Fruit fly (Drosophila melanogaster) whole organism, embryonic: ENCODE data around the gene CG12592.

Source experiments
- CG12155 ChIP-seq: fragments of 200-800 bp; sonication (Bioruptor generic); optimal IDR thresholded peaks from 3 replicates; lab custom pipeline; 2016; ENCODE audit warnings: missing biosample characterization, missing genetic modification characterization
- CG14965 ChIP-seq: fragments of 200-800 bp; sonication (Bioruptor generic); optimal IDR thresholded peaks from 2 replicates; lab custom pipeline; 2016; ENCODE audit warnings: missing biosample characterization, missing genetic modification characterization, borderline replicate concordance
- CG17802 ChIP-seq: fragments of 200-800 bp; sonication (Bioruptor generic); optimal IDR thresholded peaks from 2 replicates; lab custom pipeline; 2018; ENCODE audit warnings: missing biosample characterization, mild to moderate bottlenecking, missing genetic modification characterization, moderate library complexity
- CG1792 ChIP-seq: fragments of 200-800 bp; sonication (Bioruptor generic); optimal IDR thresholded peaks from 2 replicates; lab custom pipeline; 2016; ENCODE audit warnings: missing biosample characterization, missing genetic modification characterization
- CG18476 ChIP-seq: fragments of 200-800 bp; sonication (Bioruptor generic); optimal IDR thresholded peaks from 2 replicates; lab custom pipeline; 2016; ENCODE audit warnings: missing biosample characterization, mild to moderate bottlenecking, missing genetic modification characterization
- CG2116 ChIP-seq: fragments of 200-800 bp; sonication (Bioruptor generic); optimal IDR thresholded peaks from 3 replicates; lab custom pipeline; 2018; ENCODE audit warnings: missing biosample characterization, mild to moderate bottlenecking, missing genetic modification characterization
- CG2129 ChIP-seq: fragments of 200-800 bp; sonication (Bioruptor generic); IDR thresholded peaks from 2 replicates; pipeline ENCODE4 v1.3.6; 2022; ENCODE audit warnings: missing biosample characterization, missing genetic modification characterization; ENCODE audit not compliant: partially characterized antibody
- CG30020 ChIP-seq: fragments of 200-800 bp; optimal IDR thresholded peaks from 2 replicates; lab custom pipeline; 2019; ENCODE audit warnings: missing biosample characterization, mild to moderate bottlenecking, missing genetic modification characterization, moderate library complexity
- CG32532 ChIP-seq: fragments of 200-800 bp; sonication (Bioruptor generic); IDR thresholded peaks from 2 replicates; pipeline ENCODE4 v1.3.6; 2022; ENCODE audit warnings: missing biosample characterization, missing genetic modification characterization
- CG4424 ChIP-seq: fragments of 200-800 bp; sonication (Bioruptor generic); optimal IDR thresholded peaks from 3 replicates; lab custom pipeline; 2016; ENCODE audit warnings: missing biosample characterization, missing genetic modification characterization
- CG7357 ChIP-seq: fragments of 200-800 bp; sonication (Bioruptor generic); IDR thresholded peaks from 3 replicates; pipeline ENCODE4 v1.3.6; 2022; ENCODE audit warnings: missing biosample characterization, missing genetic modification characterization
- CG7556 ChIP-seq: fragments of 200-800 bp; sonication (Bioruptor generic); optimal IDR thresholded peaks from 2 replicates; lab custom pipeline; 2017; ENCODE audit warnings: missing biosample characterization, mild to moderate bottlenecking, missing genetic modification characterization
- CG7745 ChIP-seq: fragments of 200-800 bp; sonication (Bioruptor generic); optimal IDR thresholded peaks from 2 replicates; lab custom pipeline; 2018; ENCODE audit warnings: missing biosample characterization, mild to moderate bottlenecking, missing genetic modification characterization, moderate library complexity
- CG7786 ChIP-seq: fragments of 200-800 bp; sonication (Bioruptor generic); optimal IDR thresholded peaks from 2 replicates; lab custom pipeline; 2016; ENCODE audit warnings: missing biosample characterization, missing genetic modification characterization
- CG8281 ChIP-seq: fragments of 200-800 bp; sonication (Bioruptor generic); optimal IDR thresholded peaks from 2 replicates; lab custom pipeline; 2018; ENCODE audit warnings: missing biosample characterization, mild to moderate bottlenecking, missing genetic modification characterization, moderate library complexity
- Chrac-16 ChIP-seq: fragments of 200-800 bp; sonication (Bioruptor generic); optimal IDR thresholded peaks from 3 replicates; lab custom pipeline; 2016; ENCODE audit warnings: missing biosample characterization, missing genetic modification characterization
- D ChIP-seq, 2 experiments: fragments of 200-800 bp in 1 of 2; fragments of >200 bp in 1 of 2; sonication (Bioruptor generic) in 1 of 2; optimal IDR thresholded peaks; 2 replicates in 1 of 2; 3 replicates in 1 of 2; lab custom pipeline; 2017; ENCODE audit warnings: mild to moderate bottlenecking in 1 of 2, missing biosample characterization in 1 of 2, missing genetic modification characterization in 1 of 2, missing genetic modification reagents in 1 of 2
- Dip3 ChIP-seq: fragments of 200-800 bp; sonication (Bioruptor generic); optimal IDR thresholded peaks from 3 replicates; lab custom pipeline; 2016; ENCODE audit warnings: missing biosample characterization, missing genetic modification characterization
- Dp ChIP-seq: fragments of 200-800 bp; sonication (Bioruptor generic); optimal IDR thresholded peaks from 2 replicates; lab custom pipeline; 2018; ENCODE audit warnings: missing biosample characterization, mild to moderate bottlenecking, missing genetic modification characterization, moderate library complexity
- Hsf ChIP-seq: fragments of 200-800 bp; sonication (Bioruptor generic); optimal IDR thresholded peaks from 3 replicates; lab custom pipeline; 2016; ENCODE audit warnings: missing biosample characterization, missing genetic modification characterization
- Myb ChIP-seq: fragments of 200-800 bp; sonication (Bioruptor generic); optimal IDR thresholded peaks from 2 replicates; lab custom pipeline; 2016; ENCODE audit warnings: missing biosample characterization, missing genetic modification characterization
- Ptx1 ChIP-seq: fragments of 200-800 bp; sonication (Bioruptor generic); IDR thresholded peaks from 2 replicates; pipeline ENCODE4 v1.3.6; 2022; ENCODE audit warnings: missing biosample characterization, missing genetic modification characterization
- Rfx ChIP-seq: fragments of 200-800 bp; sonication (Bioruptor generic); IDR thresholded peaks from 2 replicates; pipeline ENCODE4 v1.3.6; 2022; ENCODE audit warnings: missing biosample characterization, missing genetic modification characterization
- Stat92E ChIP-seq, 3 experiments: fragments of >200 bp in 2 of 3; fragments of 200-800 bp in 1 of 3; sonication (Bioruptor generic) in 1 of 3; optimal IDR thresholded peaks; 2 replicates each; lab custom pipeline; 2017 to 2019; ENCODE audit warnings: missing biosample characterization in 3 of 3, missing genetic modification characterization in 3 of 3, mild to moderate bottlenecking in 1 of 3, moderate library complexity in 1 of 3
- YL-1 ChIP-seq: fragments of 200-800 bp; sonication (Bioruptor generic); optimal IDR thresholded peaks from 3 replicates; lab custom pipeline; 2017; ENCODE audit warnings: missing biosample characterization, mild to moderate bottlenecking, missing genetic modification characterization
- crc ChIP-seq: fragments of 200-800 bp; sonication (Bioruptor generic); optimal IDR thresholded peaks from 2 replicates; lab custom pipeline; 2016; ENCODE audit warnings: missing biosample characterization, missing genetic modification characterization
- gfzf ChIP-seq: fragments of 200-800 bp; sonication (Bioruptor generic); optimal IDR thresholded peaks from 2 replicates; lab custom pipeline; 2016; ENCODE audit warnings: missing biosample characterization, mild to moderate bottlenecking, missing genetic modification characterization, moderate library complexity
- ken ChIP-seq: fragments of 200-800 bp; sonication (Bioruptor generic); IDR thresholded peaks from 3 replicates; pipeline ENCODE4 v1.3.6; 2022; ENCODE audit warnings: missing biosample characterization, missing genetic modification characterization
- lmd ChIP-seq: fragments of 200-800 bp; sonication (Bioruptor generic); IDR thresholded peaks from 2 replicates; pipeline ENCODE4 v1.3.6; 2022; ENCODE audit warnings: missing biosample characterization, missing genetic modification characterization
- luna ChIP-seq: fragments of 200-800 bp; sonication (Bioruptor generic); optimal IDR thresholded peaks from 2 replicates; lab custom pipeline; 2016; ENCODE audit warnings: missing biosample characterization, missing genetic modification characterization
- maf-S ChIP-seq: fragments of 200-800 bp; sonication (Bioruptor generic); optimal IDR thresholded peaks from 2 replicates; lab custom pipeline; 2016; ENCODE audit warnings: missing biosample characterization, missing genetic modification characterization
- mam ChIP-seq: fragments of 200-800 bp; sonication (Bioruptor generic); optimal IDR thresholded peaks from 3 replicates; lab custom pipeline; 2016; ENCODE audit warnings: missing biosample characterization, missing genetic modification characterization
- mld ChIP-seq: fragments of 200-800 bp; sonication (Bioruptor generic); IDR thresholded peaks from 3 replicates; pipeline ENCODE4 v1.3.6; 2022; ENCODE audit warnings: missing biosample characterization, missing genetic modification characterization; ENCODE audit not compliant: partially characterized antibody
- nerfin-2 ChIP-seq: fragments of 200-800 bp; sonication (Bioruptor generic); IDR thresholded peaks from 2 replicates; pipeline ENCODE4 v1.3.6; 2022; ENCODE audit warnings: missing biosample characterization, missing genetic modification characterization; ENCODE audit not compliant: partially characterized antibody
- peb ChIP-seq: fragments of 200-800 bp; sonication (Bioruptor generic); IDR thresholded peaks from 2 replicates; pipeline ENCODE4 v1.3.6; 2022; ENCODE audit warnings: missing biosample characterization, missing genetic modification characterization
- pros ChIP-seq: fragments of 200-800 bp; sonication (Bioruptor generic); optimal IDR thresholded peaks from 3 replicates; lab custom pipeline; 2019; ENCODE audit warnings: missing biosample characterization, mild to moderate bottlenecking, missing genetic modification characterization, moderate library complexity
- sima ChIP-seq: fragments of 200-800 bp; sonication (Bioruptor generic); optimal IDR thresholded peaks from 2 replicates; lab custom pipeline; 2016; ENCODE audit warnings: missing biosample characterization, missing genetic modification characterization
- stwl ChIP-seq: fragments of 200-800 bp; sonication (Bioruptor generic); optimal IDR thresholded peaks from 3 replicates; lab custom pipeline; 2018; ENCODE audit warnings: missing biosample characterization, mild to moderate bottlenecking, missing genetic modification characterization, moderate library complexity
- tna ChIP-seq: fragments of 200-800 bp; sonication (Bioruptor generic); IDR thresholded peaks from 2 replicates; pipeline ENCODE4 v1.3.6; 2022; ENCODE audit warnings: missing biosample characterization, missing genetic modification characterization; ENCODE audit not compliant: partially characterized antibody
- ttk ChIP-seq: fragments of 200-800 bp; sonication (Bioruptor generic); IDR thresholded peaks from 2 replicates; pipeline ENCODE4 v2.1.2; 2022; ENCODE audit warnings: missing biosample characterization, missing genetic modification characterization
- tx ChIP-seq: fragments of 200-800 bp; sonication (Bioruptor generic); optimal IDR thresholded peaks from 2 replicates; lab custom pipeline; 2016; ENCODE audit warnings: missing biosample characterization, missing genetic modification characterization
- unc-4 ChIP-seq: fragments of 200-800 bp; sonication (Bioruptor generic); IDR thresholded peaks from 2 replicates; pipeline ENCODE4 v1.3.6; 2022; ENCODE audit warnings: missing biosample characterization, missing genetic modification characterization; ENCODE audit not compliant: partially characterized antibody
- zen2 ChIP-seq: fragments of 200-800 bp; sonication (Bioruptor generic); IDR thresholded peaks from 3 replicates; pipeline ENCODE4 v1.3.6; 2022; ENCODE audit warnings: missing biosample characterization, missing genetic modification characterization; ENCODE audit not compliant: partially characterized antibody
- zfh1 ChIP-seq: fragments of 200-800 bp; sonication (Bioruptor generic); IDR thresholded peaks from 3 replicates; pipeline ENCODE4 v1.3.6; 2022; ENCODE audit warnings: missing biosample characterization, missing genetic modification characterization

CG12592 gene

DNA sequence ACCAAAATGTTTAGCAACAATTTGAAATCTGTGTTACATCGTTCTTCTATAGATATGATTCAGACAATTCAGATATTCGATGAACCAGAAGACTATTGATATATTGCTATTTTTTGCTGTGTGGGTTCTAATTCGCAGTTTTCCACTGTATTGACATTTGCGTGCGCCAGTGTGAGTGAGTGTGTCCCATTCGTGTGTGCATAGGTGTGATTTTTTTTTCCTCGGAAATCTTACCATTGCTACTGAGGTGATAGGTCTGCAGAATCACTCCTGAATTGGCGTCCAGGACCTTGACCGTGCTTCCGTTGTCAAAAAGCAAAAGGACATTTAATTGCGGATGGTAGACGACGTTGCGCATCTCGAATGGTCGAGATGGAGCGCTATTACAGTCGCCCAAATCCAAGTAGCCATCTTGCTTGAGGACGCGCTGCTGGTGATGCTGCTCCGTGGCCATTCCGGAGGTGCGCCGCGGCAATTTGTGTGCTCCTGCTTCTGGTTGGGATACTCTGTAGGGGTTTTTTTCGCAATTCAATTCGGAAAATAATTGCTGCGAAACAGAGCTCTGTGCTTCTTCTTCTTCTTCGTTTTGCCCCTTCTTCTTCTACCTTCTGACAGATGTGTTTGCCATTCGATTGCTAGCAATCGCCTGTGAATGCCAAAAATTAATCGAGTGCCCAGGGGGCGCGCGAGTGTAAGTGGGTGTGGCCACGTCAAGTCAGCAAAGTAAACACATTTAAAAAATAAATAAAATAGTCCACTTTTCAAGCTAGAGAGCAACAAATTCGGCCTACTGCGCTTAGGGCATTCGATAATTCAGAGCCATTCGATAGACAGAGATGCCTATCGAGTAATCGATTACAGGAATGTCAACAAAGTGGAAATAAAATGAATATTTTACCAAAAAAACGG lies 7.2 kb upstream of the CG12592 start, which contains the start of the genes Bruce and CG12818 (continued):
- no peak for TF ChIP-seq pros
- no peak for TF ChIP-seq tx (GFP tag; lab: Kevin White, UChicago)
- peak; percentile 93 for TF ChIP-seq tna (GFP tag; lab: Robert Waterston, UW)
- no peak for TF ChIP-seq CG12155 (GFP tag; lab: Kevin White, UChicago)
- TF ChIP-seq nerfin-2 (GFP tag; lab: Robert Waterston, UW) = peak; percentile 91
- no peak for TF ChIP-seq luna
- TF ChIP-seq mld (GFP tag; lab: Robert Waterston, UW) = peak; percentile 64; the same call in 1 of the 3 replicates
- peak; percentile 50 for TF ChIP-seq Dp (GFP tag; lab: Kevin White, UChicago)
- TF ChIP-seq unc-4 (GFP tag; lab: Robert Waterston, UW) = peak; percentile 59
- TF ChIP-seq zfh1 (GFP tag; lab: Robert Waterston, UW) = no peak
- peak; percentile 26 for TF ChIP-seq D (optimal IDR thresholded peaks at IDR 0.05; lab: Kevin White, UChicago)
- no peak for TF ChIP-seq D (GFP tag; optimal IDR thresholded peaks at IDR 0.05; lab: Kevin White, UChicago)
- TF ChIP-seq gfzf (GFP tag; lab: Kevin White, UChicago) = peak; percentile 26
- TF ChIP-seq stwl (tag; lab: Kevin White, UChicago) = peak; percentile 70
- peak; percentile 60; the same call in 1 of the 3 replicates for TF ChIP-seq zen2 (GFP tag; lab: Robert Waterston, UW)
- no peak for TF ChIP-seq CG7786 (GFP tag; lab: Kevin White, UChicago)
- peak; percentile 74 for TF ChIP-seq Myb (GFP tag; lab: Kevin White, UChicago)
- TF ChIP-seq CG2116 (GFP tag; lab: Kevin White, UChicago) = peak; percentile 86

DNA sequence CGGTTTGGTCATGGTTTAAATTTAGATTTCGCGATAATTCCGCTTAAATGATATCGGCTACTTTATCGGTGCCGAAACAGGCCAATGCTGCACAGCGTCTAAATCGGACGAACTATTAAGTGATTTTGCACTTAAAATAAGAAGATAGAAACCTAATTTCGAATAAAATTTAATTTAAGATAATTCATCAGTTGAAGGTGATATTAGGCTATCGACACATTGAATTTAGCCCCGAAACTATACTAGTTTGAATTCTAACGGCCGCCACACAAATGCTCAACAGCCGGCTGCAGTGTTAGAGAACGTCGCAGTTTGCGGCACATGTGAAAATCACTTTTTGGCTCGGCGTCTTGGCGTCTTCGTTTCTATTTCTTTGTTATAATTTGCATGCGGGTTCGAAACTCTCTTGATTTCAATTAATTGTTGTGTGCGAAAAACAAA lies 5.3 kb upstream of the CG12592 start, which contains the start of gene sle:
TSS of gene sle (plus strand) at position 293 of the 441 bp plus-strand sequence.
- peak; percentile 38 for TF ChIP-seq CG17802 (tag; lab: Kevin White, UChicago)
- TF ChIP-seq Stat92E (GFP tag; optimal IDR thresholded peaks at IDR 0.05; lab: Kevin White, UChicago) = peak in 1 of 3 experiments; percentile 29
- TF ChIP-seq lmd (GFP tag; lab: Robert Waterston, UW) = peak; percentile 17; the same call in 1 of the 2 replicates
- TF ChIP-seq ken (GFP tag; lab: Robert Waterston, UW) = peak; percentile 49; the same call in 1 of the 3 replicates
- no peak for TF ChIP-seq CG2129 (GFP tag; lab: Robert Waterston, UW)
- TF ChIP-seq zen2 (GFP tag; lab: Robert Waterston, UW) = no peak
- no peak for TF ChIP-seq CG8281 (tag; lab: Kevin White, UChicago)
- TF ChIP-seq Chrac-16 (GFP tag; lab: Kevin White, UChicago) = peak; percentile 26
- TF ChIP-seq ttk (GFP tag; lab: Robert Waterston, UW) = no peak
- TF ChIP-seq Ptx1 = peak; percentile 38; the same call in 1 of the 2 replicates
- TF ChIP-seq crc = no peak
- no peak for TF ChIP-seq CG32532 (GFP tag; lab: Robert Waterston, UW)
- peak; percentile 20 for TF ChIP-seq tx (GFP tag; lab: Kevin White, UChicago)
- peak; percentile 84; the same call in 1 of the 2 replicates for TF ChIP-seq Rfx (GFP tag; lab: Robert Waterston, UW)
- peak; percentile 50; the same call in 1 of the 3 replicates for TF ChIP-seq zfh1 (GFP tag; lab: Robert Waterston, UW)
- TF ChIP-seq CG14965 (GFP tag; lab: Kevin White, UChicago) = no peak
- TF ChIP-seq sima (GFP tag; lab: Kevin White, UChicago) = peak; percentile 5
- no peak for TF ChIP-seq CG7745 (tag; lab: Kevin White, UChicago)
- TF ChIP-seq YL-1 = peak; percentile 89
- TF ChIP-seq unc-4 (GFP tag; lab: Robert Waterston, UW) = peak; percentile 44; the same call in 1 of the 2 replicates
- TF ChIP-seq CG7556 (GFP tag; lab: Kevin White, UChicago) = no peak
- peak; percentile 62 for TF ChIP-seq Hsf (GFP tag; lab: Kevin White, UChicago)
- TF ChIP-seq mam = peak; percentile 66
- TF ChIP-seq peb (GFP tag; lab: Robert Waterston, UW) = peak; percentile 46; the same call in 1 of the 2 replicates
- peak; percentile 21 for TF ChIP-seq CG30020
- TF ChIP-seq CG18476 (GFP tag; lab: Kevin White, UChicago) = peak; percentile 61
- peak; percentile 70 for TF ChIP-seq Dip3
- peak; percentile 18 for TF ChIP-seq CG1792 (GFP tag; lab: Kevin White, UChicago)
- TF ChIP-seq maf-S = peak; percentile 50
- no peak for TF ChIP-seq CG7357
- peak; percentile 59 for TF ChIP-seq CG4424 (GFP tag; lab: Kevin White, UChicago)
